Worm (Caenorhabditis elegans) whole organism, L4 larva: ENCODE data around the gene T28C6.7.

ENCODE experiments used
- mep-1 ChIP-seq: fragments of 150-350 bp; sonication (generic microtip); optimal IDR thresholded peaks from 3 replicates; lab custom pipeline; 2014; ENCODE audit warnings: missing biosample characterization, missing genetic modification characterization
- rbr-2 ChIP-seq: sonication (generic microtip); optimal IDR thresholded peaks from 2 replicates; lab custom pipeline; 2016; ENCODE audit warnings: missing genotype, missing genetic modification characterization, missing compliant biosample characterization

- peak; percentile 86 for TF ChIP-seq rbr-2 (tag; lab: Kevin White, UChicago)
- TF ChIP-seq mep-1 (tag; lab: Kevin White, UChicago), result peak; percentile 96
Observed at ce11 chrIV:8794895-8795665, 32.5 kb upstream of the T28C6.7 start.
